Fruit fly (Drosophila melanogaster): ENCODE data around the gene CG11779.

The CG11779 gene

DNA sequence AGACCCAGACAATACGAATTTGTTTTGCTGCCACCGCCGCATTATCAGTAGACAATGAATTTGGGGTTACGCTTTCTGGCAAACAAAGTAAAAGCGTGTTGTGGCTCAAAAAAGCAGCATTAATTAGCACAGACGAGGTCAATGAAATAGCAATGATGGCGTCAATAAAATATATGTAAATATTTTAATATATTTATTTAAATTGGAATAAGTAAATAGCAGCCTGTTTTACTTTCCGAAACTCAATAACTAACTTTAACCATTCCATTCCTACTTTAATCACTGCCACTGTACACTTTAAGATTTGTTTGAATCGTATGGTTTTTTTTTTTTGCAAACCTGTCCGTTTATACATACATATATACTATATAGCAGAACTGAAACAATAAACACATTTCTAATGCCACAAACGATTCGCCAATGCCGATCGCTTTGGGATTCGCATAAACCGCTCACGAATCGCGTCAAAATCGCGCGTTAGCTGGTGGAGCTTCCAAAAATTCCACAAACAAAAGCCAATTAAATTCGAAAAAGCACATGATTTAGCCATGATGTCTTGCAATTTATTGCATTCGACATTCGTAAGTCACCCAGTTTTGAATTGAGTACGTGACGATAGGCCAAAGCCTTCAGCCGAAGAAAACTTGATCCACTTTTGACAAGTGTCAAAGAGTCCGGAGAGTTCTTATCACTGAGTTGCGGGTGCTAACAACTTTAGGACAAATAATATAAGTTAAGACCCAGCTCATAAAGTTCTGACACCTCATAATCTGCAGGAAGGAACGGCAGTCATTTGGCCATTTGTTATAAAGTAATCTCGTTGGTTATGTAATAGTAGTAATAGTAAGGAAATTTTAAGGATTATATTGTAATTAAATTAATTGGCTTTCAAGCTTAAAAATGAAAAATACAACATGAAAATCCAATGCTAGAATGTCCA is 7.6 kb downstream of the CG11779 start (continued):
- TF ChIP-seq gro (GFP tag; optimal IDR thresholded peaks at IDR 0.05) (no peak), ssp (GFP tag; IDR thresholded peaks at IDR 0.05) (no peak), nerfin-2 (GFP tag; IDR thresholded peaks at IDR 0.05; ENCODE audit: partially characterized antibody) (no peak), z (GFP tag; IDR thresholded peaks at IDR 0.05) (no peak), CG4404 (GFP tag; IDR thresholded peaks at IDR 0.05) (no peak), sob (GFP tag; IDR thresholded peaks at IDR 0.05) (peak; percentile 55), CG3065 (GFP tag; optimal IDR thresholded peaks at IDR 0.05) (no peak), Sry-δ (GFP tag; optimal IDR thresholded peaks at IDR 0.05) (no peak), Myb (GFP tag; optimal IDR thresholded peaks at IDR 0.05) (no peak), Xrp1 (GFP tag; IDR thresholded peaks at IDR 0.05) (peak; percentile 50; the same call in 1 of the 2 replicates), cg (GFP tag; optimal IDR thresholded peaks at IDR 0.05) (no peak), ewg (GFP tag; optimal IDR thresholded peaks at IDR 0.05) (no peak), Dip2 (GFP tag; IDR thresholded peaks at IDR 0.05) (no peak), CG12659 (GFP tag; optimal IDR thresholded peaks at IDR 0.05) (peak; percentile 15), slbo (GFP tag; IDR thresholded peaks at IDR 0.05) (peak; percentile 78), ab (GFP tag; optimal IDR thresholded peaks at IDR 0.05) (no peak), sug (tag; optimal IDR thresholded peaks at IDR 0.05) (no peak), MBD-R2 (GFP tag; IDR thresholded peaks at IDR 0.05) (peak; percentile 17; the same call in 1 of the 2 replicates), CG13287 (GFP tag; IDR thresholded peaks at IDR 0.05; ENCODE audit: partially characterized antibody) (no peak), usp (GFP tag; optimal IDR thresholded peaks at IDR 0.05) (no peak), org-1 (GFP tag; optimal IDR thresholded peaks at IDR 0.05) (no peak), Ptx1 (GFP tag; IDR thresholded peaks at IDR 0.05) (peak; percentile 56), C15 (GFP tag; IDR thresholded peaks at IDR 0.05) (0 out of 3 replicates have a peak, but pooled peaks have one; percentile 6), CG10209 (GFP tag; optimal IDR thresholded peaks at IDR 0.05) (peak; percentile 30), so (GFP tag; IDR thresholded peaks at IDR 0.05) (no peak; the same call in 2 of the 3 replicates), NC2α (GFP tag; optimal IDR thresholded peaks at IDR 0.05) (no peak), CG31224 (GFP tag; IDR thresholded peaks at IDR 0.05) (peak; percentile 58), Fer1 (GFP tag; optimal IDR thresholded peaks at IDR 0.05) (no peak), Med (GFP tag) (peak; percentile 66), CG18011 (GFP tag; optimal IDR thresholded peaks at IDR 0.05) (no peak), lab (GFP tag; optimal IDR thresholded peaks at IDR 0.05) (peak; percentile 61), Hr51 (GFP tag; optimal IDR thresholded peaks at IDR 0.05) (peak in 1 of 2 experiments; percentile 54), Taf1 (GFP tag; IDR thresholded peaks at IDR 0.05) (no peak), pita (GFP tag; optimal IDR thresholded peaks at IDR 0.05) (no peak), Sry-β (GFP tag; optimal IDR thresholded peaks at IDR 0.05) (no peak), CG12071 (GFP tag; optimal IDR thresholded peaks at IDR 0.05) (no peak), Mad (GFP tag; optimal IDR thresholded peaks at IDR 0.05) (no peak), fd3F (GFP tag; optimal IDR thresholded peaks at IDR 0.05) (peak; percentile 25), CG8290 (GFP tag; optimal IDR thresholded peaks at IDR 0.05) (no peak), CG8290 (tag; optimal IDR thresholded peaks at IDR 0.05) (no peak), dati (GFP tag; IDR thresholded peaks at IDR 0.05) (no peak), her (GFP tag; optimal IDR thresholded peaks at IDR 0.05) (no peak), slou (GFP tag; optimal IDR thresholded peaks at IDR 0.05) (no peak), fd102C (GFP tag; optimal IDR thresholded peaks at IDR 0.05) (no peak), peb (GFP tag; IDR thresholded peaks at IDR 0.05) (0 out of 2 replicates have a peak, but pooled peaks have one; percentile 37), Atf6 (GFP tag; IDR thresholded peaks at IDR 0.05) (peak; percentile 31; the same call in 1 of the 2 replicates), insv (GFP tag; optimal IDR thresholded peaks at IDR 0.05) (no peak), CG4730 (GFP tag; IDR thresholded peaks at IDR 0.05) (no peak), sens-2 (GFP tag; IDR thresholded peaks at IDR 0.05) (no peak)

Measured in whole organism, embryonic.